Worm (Caenorhabditis elegans) whole organism, L1 larva: ENCODE results near the gene his-35.

Experiments
- ama-1 ChIP-seq: fragments of 150-350 bp; optimal IDR thresholded peaks from 2 replicates; lab custom pipeline; 2014
- fkh-10 ChIP-seq: sonication (generic microtip); optimal IDR thresholded peaks from 2 replicates; lab custom pipeline; 2017; ENCODE audit warnings: missing biosample characterization, missing genetic modification reagents, missing genetic modification characterization
- hlh-4 ChIP-seq: sonication (generic microtip); optimal IDR thresholded peaks from 2 replicates; lab custom pipeline; 2016; ENCODE audit warnings: mild to moderate bottlenecking, missing genetic modification characterization, missing compliant biosample characterization
- lir-3 ChIP-seq: sonication (generic microtip); optimal IDR thresholded peaks from 2 replicates; lab custom pipeline; 2016; ENCODE audit warnings: mild to moderate bottlenecking, missing genetic modification characterization, moderate library complexity, missing compliant biosample characterization; ENCODE audit not compliant: poor library complexity
- ztf-11 ChIP-seq, 2 experiments: sonication (generic microtip); optimal IDR thresholded peaks; 2 replicates each; lab custom pipeline; 2016 to 2017; ENCODE audit warnings: missing genetic modification characterization in 2 of 2, missing biosample characterization in 1 of 2, missing compliant biosample characterization in 1 of 2

DNA sequence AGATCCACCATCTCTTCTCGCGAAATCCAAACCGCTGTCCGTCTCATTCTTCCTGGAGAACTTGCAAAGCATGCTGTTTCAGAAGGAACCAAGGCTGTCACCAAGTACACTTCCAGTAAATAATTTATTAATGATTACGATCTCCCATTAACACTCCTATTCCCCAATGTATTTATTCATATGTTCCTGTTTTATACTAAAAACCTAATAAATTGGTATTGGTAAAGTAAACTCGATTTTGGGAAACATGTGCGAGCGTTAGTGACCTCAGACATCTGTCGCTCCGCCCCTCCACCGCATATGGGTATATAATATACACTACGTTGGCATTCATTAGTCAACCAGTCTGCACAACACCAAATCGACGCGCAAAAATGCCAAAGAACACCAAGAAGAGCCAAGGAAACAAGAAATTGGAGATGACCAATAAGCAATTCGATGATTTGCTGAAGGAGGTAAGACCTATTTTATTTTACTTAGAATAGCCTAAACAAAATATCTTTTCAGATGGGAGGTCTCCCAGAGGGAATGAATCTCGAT is 1.0 kb upstream of the his-35 start, which contains the start of gene C50F4.6:
- TF ChIP-seq lir-3 (no peak), fkh-10 (no peak), ama-1 (lab: Kevin White, UChicago) (no peak), hlh-4 (tag; lab: Kevin White, UChicago) (no peak), ztf-11 (tag; optimal IDR thresholded peaks at IDR 0.05; lab: Kevin White, UChicago) (no peak)
